Fruit fly (Drosophila melanogaster) whole organism, embryonic: ENCODE results near the gene Ssk.
A peak's percentile ranks its signal among the peaks of the same experiment; 100 is the strongest.

Experiments used
- Abd-B ChIP-seq: fragments of 200-800 bp; sonication (Bioruptor generic); optimal IDR thresholded peaks from 2 replicates; lab custom pipeline; 2018; ENCODE audit warnings: missing biosample characterization, mild to moderate bottlenecking, missing genetic modification characterization, moderate library complexity
- Bgb ChIP-seq: fragments of 200-800 bp; sonication (Bioruptor generic); IDR thresholded peaks from 2 replicates; pipeline ENCODE4 v1.3.6; 2022; ENCODE audit warnings: missing biosample characterization, missing genetic modification characterization; ENCODE audit not compliant: partially characterized antibody
- Bteb2 ChIP-seq: fragments of 200-800 bp; sonication (Bioruptor generic); optimal IDR thresholded peaks from 2 replicates; lab custom pipeline; 2016; ENCODE audit warnings: missing biosample characterization, missing genetic modification characterization
- CG1024 ChIP-seq: fragments of 200-800 bp; sonication (Bioruptor generic); IDR thresholded peaks from 2 replicates; pipeline ENCODE4 v1.3.6; 2022; ENCODE audit warnings: missing biosample characterization, missing genetic modification characterization
- CG12071 ChIP-seq: fragments of 200-800 bp; sonication (Bioruptor generic); optimal IDR thresholded peaks from 3 replicates; lab custom pipeline; 2018; ENCODE audit warnings: missing biosample characterization, mild to moderate bottlenecking, missing genetic modification characterization
- CG12219 ChIP-seq: fragments of 200-800 bp; sonication (Bioruptor generic); optimal IDR thresholded peaks from 3 replicates; lab custom pipeline; 2018; ENCODE audit warnings: missing biosample characterization, mild to moderate bottlenecking, missing genetic modification characterization
- CG12391 ChIP-seq: fragments of 200-800 bp; sonication (Bioruptor generic); optimal IDR thresholded peaks from 3 replicates; lab custom pipeline; 2018; ENCODE audit warnings: missing biosample characterization, mild to moderate bottlenecking, missing genetic modification characterization, moderate library complexity
- CG13296 ChIP-seq: fragments of 200-800 bp; sonication (Bioruptor generic); optimal IDR thresholded peaks from 3 replicates; lab custom pipeline; 2018; ENCODE audit warnings: missing biosample characterization, mild to moderate bottlenecking, missing genetic modification characterization
- CG1603 ChIP-seq: fragments of 200-800 bp; sonication (Bioruptor generic); optimal IDR thresholded peaks from 2 replicates; lab custom pipeline; 2019; ENCODE audit warnings: missing biosample characterization, mild to moderate bottlenecking, missing genetic modification characterization, moderate library complexity
- CG17186 ChIP-seq: fragments of 200-800 bp; sonication (Bioruptor generic); optimal IDR thresholded peaks from 3 replicates; lab custom pipeline; 2017; ENCODE audit warnings: missing biosample characterization, missing genetic modification reagents, missing genetic modification characterization
- CG17568 ChIP-seq: fragments of 200-800 bp; sonication (Bioruptor generic); optimal IDR thresholded peaks from 2 replicates; lab custom pipeline; 2018; ENCODE audit warnings: missing biosample characterization, mild to moderate bottlenecking, missing genetic modification characterization, moderate library complexity
- CG17829 ChIP-seq: fragments of 200-800 bp; optimal IDR thresholded peaks from 2 replicates; lab custom pipeline; 2019; ENCODE audit warnings: missing biosample characterization, mild to moderate bottlenecking, missing genetic modification characterization, moderate library complexity
- CG2120 ChIP-seq: fragments of 200-800 bp; sonication (Bioruptor generic); optimal IDR thresholded peaks from 3 replicates; lab custom pipeline; 2016; ENCODE audit warnings: missing biosample characterization, missing genetic modification characterization
- CG2202 ChIP-seq: fragments of 200-800 bp; sonication (Bioruptor generic); optimal IDR thresholded peaks from 2 replicates; lab custom pipeline; 2018; ENCODE audit warnings: missing biosample characterization, mild to moderate bottlenecking, missing genetic modification characterization
- CG4730 ChIP-seq: fragments of 200-800 bp; sonication (Bioruptor generic); IDR thresholded peaks from 2 replicates; pipeline ENCODE4 v1.3.6; 2022; ENCODE audit warnings: missing biosample characterization, missing genetic modification characterization
- CG6791 ChIP-seq: fragments of 200-800 bp; sonication (Bioruptor generic); IDR thresholded peaks from 3 replicates; pipeline ENCODE4 v1.3.6; 2022; ENCODE audit warnings: missing biosample characterization, missing genetic modification characterization; ENCODE audit not compliant: partially characterized antibody
- CG6813 ChIP-seq: fragments of 200-800 bp; sonication (Bioruptor generic); optimal IDR thresholded peaks from 2 replicates; lab custom pipeline; 2017; ENCODE audit warnings: missing biosample characterization, missing genetic modification characterization, mild to moderate bottlenecking, moderate library complexity, missing genetic modification reagents
- CkIIα-i1 ChIP-seq: fragments of 200-800 bp; sonication (Bioruptor generic); IDR thresholded peaks from 2 replicates; pipeline ENCODE4 v1.3.6; 2022; ENCODE audit warnings: missing biosample characterization, missing genetic modification characterization
- Deaf1 ChIP-seq: fragments of 200-800 bp; optimal IDR thresholded peaks from 3 replicates; lab custom pipeline; 2019; ENCODE audit warnings: missing biosample characterization, mild to moderate bottlenecking, missing genetic modification characterization, moderate library complexity
- Ets65A ChIP-seq: fragments of 200-800 bp; sonication (Bioruptor generic); peaks from one replicate; lab custom pipeline; 2016; ENCODE audit warnings: missing biosample characterization, missing genetic modification characterization
- Gsc ChIP-seq: fragments of 200-800 bp; sonication (Bioruptor generic); IDR thresholded peaks from 2 replicates; pipeline ENCODE4 v1.3.6; 2022; ENCODE audit warnings: missing biosample characterization, missing genetic modification characterization
- HLH3B ChIP-seq: fragments of 200-800 bp; sonication (Bioruptor generic); IDR thresholded peaks from 2 replicates; pipeline ENCODE4 v1.3.6; 2022; ENCODE audit warnings: missing biosample characterization, missing genetic modification characterization
- Jarid2 ChIP-seq: fragments of 200-800 bp; sonication (Bioruptor generic); optimal IDR thresholded peaks from 3 replicates; lab custom pipeline; 2017; ENCODE audit warnings: mild to moderate bottlenecking, missing biosample characterization, missing genetic modification reagents, missing genetic modification characterization
- Lhr ChIP-seq: fragments of 200-800 bp; sonication (Bioruptor generic); optimal IDR thresholded peaks from 3 replicates; lab custom pipeline; 2017; ENCODE audit warnings: mild to moderate bottlenecking, missing biosample characterization, missing genetic modification reagents, missing genetic modification characterization
- Lim3 ChIP-seq: fragments of 200-800 bp; sonication (Bioruptor generic); IDR thresholded peaks from 2 replicates; pipeline ENCODE4 v1.3.6; 2022; ENCODE audit warnings: missing biosample characterization, missing genetic modification characterization
- Neu2 ChIP-seq: fragments of 200-800 bp; sonication (Bioruptor generic); optimal IDR thresholded peaks from 3 replicates; lab custom pipeline; 2016; ENCODE audit warnings: missing biosample characterization, missing genetic modification characterization, borderline replicate concordance
- Sox100B ChIP-seq: fragments of 200-800 bp; sonication (Bioruptor generic); optimal IDR thresholded peaks from 3 replicates; lab custom pipeline; 2018; ENCODE audit warnings: missing biosample characterization, mild to moderate bottlenecking, missing genetic modification characterization
- Xrp1 ChIP-seq: fragments of 200-800 bp; sonication (Bioruptor generic); IDR thresholded peaks from 2 replicates; pipeline ENCODE4 v1.3.6; 2022; ENCODE audit warnings: missing biosample characterization, missing genetic modification characterization
- ato ChIP-seq: fragments of 200-800 bp; sonication (Bioruptor generic); IDR thresholded peaks from 2 replicates; pipeline ENCODE4 v1.3.6; 2022; ENCODE audit warnings: missing biosample characterization, missing genetic modification characterization; ENCODE audit not compliant: partially characterized antibody
- bab2 ChIP-seq: fragments of 200-800 bp; sonication (Bioruptor generic); optimal IDR thresholded peaks from 2 replicates; lab custom pipeline; 2016; ENCODE audit warnings: missing biosample characterization, missing genetic modification characterization
- bcd ChIP-seq: fragments of 200-800 bp; sonication (Bioruptor generic); optimal IDR thresholded peaks from 2 replicates; lab custom pipeline; 2017; ENCODE audit warnings: missing biosample characterization, mild to moderate bottlenecking, missing genetic modification characterization
- bigmax ChIP-seq: fragments of 200-800 bp; sonication (Bioruptor generic); optimal IDR thresholded peaks from 2 replicates; lab custom pipeline; 2018; ENCODE audit warnings: missing biosample characterization, mild to moderate bottlenecking, missing genetic modification characterization
- crp ChIP-seq, 2 experiments: fragments of 200-800 bp; sonication (Bioruptor generic); optimal IDR thresholded peaks; 2 replicates in 1 of 2; 3 replicates in 1 of 2; lab custom pipeline; 2017; ENCODE audit warnings: missing biosample characterization in 2 of 2, missing genetic modification characterization in 2 of 2, mild to moderate bottlenecking in 1 of 2, moderate library complexity in 1 of 2
- dmrt99B ChIP-seq: fragments of 200-800 bp; sonication (Bioruptor generic); optimal IDR thresholded peaks from 2 replicates; lab custom pipeline; 2018; ENCODE audit warnings: missing biosample characterization, mild to moderate bottlenecking, missing genetic modification characterization, moderate library complexity
- gce ChIP-seq: fragments of 200-800 bp; sonication (Bioruptor generic); IDR thresholded peaks from 3 replicates; pipeline ENCODE4 v1.3.6; 2022; ENCODE audit warnings: missing biosample characterization, missing genetic modification characterization
- gem ChIP-seq: fragments of 200-800 bp; sonication (Bioruptor generic); optimal IDR thresholded peaks from 2 replicates; lab custom pipeline; 2019; ENCODE audit warnings: missing biosample characterization, mild to moderate bottlenecking, missing genetic modification characterization, moderate library complexity
- jing ChIP-seq: fragments of 200-800 bp; sonication (Bioruptor generic); optimal IDR thresholded peaks from 2 replicates; lab custom pipeline; 2018; ENCODE audit warnings: missing biosample characterization, mild to moderate bottlenecking, missing genetic modification characterization
- kni ChIP-seq: fragments of 200-800 bp; sonication (Bioruptor generic); optimal IDR thresholded peaks from 3 replicates; lab custom pipeline; 2017; ENCODE audit warnings: mild to moderate bottlenecking, missing biosample characterization, missing genetic modification reagents, missing genetic modification characterization
- lab ChIP-seq: fragments of 200-800 bp; sonication (Bioruptor generic); optimal IDR thresholded peaks from 3 replicates; lab custom pipeline; 2017; ENCODE audit warnings: missing biosample characterization, missing genetic modification characterization, mild to moderate bottlenecking, moderate library complexity, missing genetic modification reagents
- mirr ChIP-seq: fragments of 200-800 bp; sonication (Bioruptor generic); optimal IDR thresholded peaks from 3 replicates; lab custom pipeline; 2018; ENCODE audit warnings: missing biosample characterization, mild to moderate bottlenecking, missing genetic modification characterization
- mld ChIP-seq: fragments of 200-800 bp; sonication (Bioruptor generic); IDR thresholded peaks from 3 replicates; pipeline ENCODE4 v1.3.6; 2022; ENCODE audit warnings: missing biosample characterization, missing genetic modification characterization; ENCODE audit not compliant: partially characterized antibody
- nau ChIP-seq: fragments of 200-800 bp; sonication (Bioruptor generic); optimal IDR thresholded peaks from 3 replicates; lab custom pipeline; 2017; ENCODE audit warnings: missing biosample characterization, mild to moderate bottlenecking, missing genetic modification characterization, missing genetic modification reagents
- oc ChIP-seq: fragments of 200-800 bp; sonication (Bioruptor generic); optimal IDR thresholded peaks from 2 replicates; lab custom pipeline; 2018; ENCODE audit warnings: missing biosample characterization, mild to moderate bottlenecking, missing genetic modification characterization, moderate library complexity
- pros ChIP-seq: fragments of 200-800 bp; sonication (Bioruptor generic); optimal IDR thresholded peaks from 3 replicates; lab custom pipeline; 2019; ENCODE audit warnings: missing biosample characterization, mild to moderate bottlenecking, missing genetic modification characterization, moderate library complexity
- schlank ChIP-seq: fragments of 200-800 bp; sonication (Bioruptor generic); optimal IDR thresholded peaks from 2 replicates; lab custom pipeline; 2018; ENCODE audit warnings: missing biosample characterization, mild to moderate bottlenecking, missing genetic modification characterization
- sisA ChIP-seq: fragments of 200-800 bp; sonication (Bioruptor generic); IDR thresholded peaks from 2 replicates; pipeline ENCODE4 v1.3.6; 2022; ENCODE audit warnings: missing biosample characterization, missing genetic modification characterization
- twi ChIP-seq: fragments of 200-800 bp; optimal IDR thresholded peaks from 2 replicates; lab custom pipeline; 2019; ENCODE audit warnings: missing biosample characterization, mild to moderate bottlenecking, missing genetic modification characterization, moderate library complexity
- unc-4 ChIP-seq: fragments of 200-800 bp; sonication (Bioruptor generic); IDR thresholded peaks from 2 replicates; pipeline ENCODE4 v1.3.6; 2022; ENCODE audit warnings: missing biosample characterization, missing genetic modification characterization; ENCODE audit not compliant: partially characterized antibody
- vvl ChIP-seq: fragments of 200-800 bp; sonication (Bioruptor generic); IDR thresholded peaks from 2 replicates; pipeline ENCODE4 v1.3.6; 2022; ENCODE audit warnings: missing biosample characterization, missing genetic modification characterization
- wdn ChIP-seq: fragments of 200-800 bp; sonication (Bioruptor generic); IDR thresholded peaks from 2 replicates; pipeline ENCODE4 v1.3.6; 2022; ENCODE audit warnings: missing biosample characterization, missing genetic modification characterization

Gene Ssk

DNA sequence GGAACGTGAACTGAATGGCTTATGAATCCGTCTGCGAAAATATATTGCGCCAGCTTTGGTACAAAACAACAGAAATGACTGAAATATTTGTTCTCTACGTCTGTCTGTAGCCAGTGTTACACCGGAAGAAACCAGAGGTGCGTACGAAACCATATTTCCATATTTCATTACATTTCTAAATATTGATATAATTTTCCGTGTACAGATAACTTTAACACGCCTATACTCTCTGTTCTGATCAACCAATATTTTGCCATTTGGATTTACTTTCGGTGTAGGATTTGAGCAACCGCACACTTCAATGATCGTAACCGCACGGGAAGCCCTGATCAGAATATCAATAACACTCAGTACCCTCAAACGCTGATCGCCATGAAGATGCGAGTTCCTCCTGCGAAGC, 6.4 kb downstream of the Ssk start (continued):
- peak; percentile 55; the same call in 1 of the 2 replicates for TF ChIP-seq Xrp1 (GFP tag; lab: Robert Waterston, UW)
- no peak for TF ChIP-seq CG2202
- peak; percentile 50 for TF ChIP-seq Ets65A (GFP tag; lab: Kevin White, UChicago)
- TF ChIP-seq sisA (GFP tag; lab: Robert Waterston, UW), result 0 out of 2 replicates have a peak, but pooled peaks have one; percentile 9
- TF ChIP-seq crp (GFP tag; optimal IDR thresholded peaks at IDR 0.05; lab: Kevin White, UChicago), result no peak
- no peak for TF ChIP-seq nau (GFP tag; lab: Kevin White, UChicago)
- peak; percentile 33 for TF ChIP-seq CG12219 (GFP tag; lab: Kevin White, UChicago)
- peak; percentile 15 for TF ChIP-seq dmrt99B (tag; lab: Kevin White, UChicago)
- TF ChIP-seq CG4730 (GFP tag; lab: Robert Waterston, UW), result peak; percentile 45; the same call in 1 of the 2 replicates
- TF ChIP-seq CG6813 (GFP tag; lab: Kevin White, UChicago), result peak; percentile 32
- TF ChIP-seq Lhr (GFP tag; lab: Kevin White, UChicago), result no peak
- TF ChIP-seq CG1024 (GFP tag; lab: Robert Waterston, UW), result no peak
- peak; percentile 36 for TF ChIP-seq Abd-B (GFP tag; lab: Kevin White, UChicago)
- no peak for TF ChIP-seq CG17568 (GFP tag; lab: Kevin White, UChicago)
- no peak for TF ChIP-seq Jarid2 (GFP tag; lab: Kevin White, UChicago)
- peak; percentile 42; the same call in 1 of the 2 replicates for TF ChIP-seq HLH3B (GFP tag; lab: Robert Waterston, UW)
- no peak for TF ChIP-seq jing (GFP tag; lab: Kevin White, UChicago)
- no peak for TF ChIP-seq mirr
- no peak for TF ChIP-seq wdn (GFP tag; lab: Robert Waterston, UW)
- no peak for TF ChIP-seq Neu2 (GFP tag; lab: Kevin White, UChicago)
- no peak for TF ChIP-seq oc (tag; lab: Kevin White, UChicago)
- TF ChIP-seq Sox100B (GFP tag; lab: Kevin White, UChicago), result no peak
- peak; percentile 14 for TF ChIP-seq CG12071 (GFP tag; lab: Kevin White, UChicago)
- TF ChIP-seq bab2 (GFP tag; lab: Kevin White, UChicago), result peak; percentile 42
- no peak for TF ChIP-seq bigmax (GFP tag; lab: Kevin White, UChicago)
- peak; percentile 62 for TF ChIP-seq vvl (GFP tag; lab: Robert Waterston, UW)
- no peak for TF ChIP-seq CG17186
- no peak for TF ChIP-seq mld
- TF ChIP-seq CkIIα-i1 (GFP tag; lab: Robert Waterston, UW), result no peak
- TF ChIP-seq CG13296, result no peak
- TF ChIP-seq kni (GFP tag; lab: Kevin White, UChicago), result no peak
- no peak for TF ChIP-seq schlank
- TF ChIP-seq Bgb (GFP tag; lab: Robert Waterston, UW), result no peak
- TF ChIP-seq CG12391 (tag; lab: Kevin White, UChicago), result peak; percentile 32
- TF ChIP-seq twi, result no peak
- no peak for TF ChIP-seq Lim3 (GFP tag; lab: Robert Waterston, UW)
- TF ChIP-seq Bteb2 (GFP tag; lab: Kevin White, UChicago), result no peak
- TF ChIP-seq ato, result no peak
- peak; percentile 48 for TF ChIP-seq lab (GFP tag; lab: Kevin White, UChicago)
- TF ChIP-seq CG2120 (GFP tag; lab: Kevin White, UChicago), result peak; percentile 59
- peak; percentile 33 for TF ChIP-seq bcd (GFP tag; lab: Kevin White, UChicago)
- TF ChIP-seq gce (GFP tag; lab: Robert Waterston, UW), result no peak
- no peak for TF ChIP-seq Gsc (GFP tag; lab: Robert Waterston, UW)
- TF ChIP-seq Deaf1 (tag; lab: Kevin White, UChicago), result no peak
- no peak for TF ChIP-seq unc-4 (GFP tag; lab: Robert Waterston, UW)
- peak; percentile 3 for TF ChIP-seq CG17829 (tag; lab: Kevin White, UChicago)
- no peak for TF ChIP-seq pros
- TF ChIP-seq gem, result peak; percentile 62
- TF ChIP-seq CG1603 (tag; lab: Kevin White, UChicago), result peak; percentile 60
- no peak for TF ChIP-seq CG6791
